Fruit fly (Drosophila melanogaster) whole organism, prepupa: ENCODE data around the gene CG42591.

ENCODE experiments used
- Blimp-1 ChIP-seq: fragments of 200-800 bp; sonication (Bioruptor generic); optimal IDR thresholded peaks from 3 replicates; lab custom pipeline; 2017; ENCODE audit warnings: missing biosample characterization, missing genetic modification characterization, mild to moderate bottlenecking, moderate library complexity, missing genetic modification reagents
- CG11762 ChIP-seq: fragments of 200-800 bp; sonication (Bioruptor generic); optimal IDR thresholded peaks from 3 replicates; lab custom pipeline; 2016; ENCODE audit warnings: missing biosample characterization, missing genetic modification characterization; ENCODE audit not compliant: insufficient read depth
- CG4318 ChIP-seq: fragments of 200-800 bp; sonication (Bioruptor generic); optimal IDR thresholded peaks from 3 replicates; lab custom pipeline; 2017; ENCODE audit warnings: missing biosample characterization, mild to moderate bottlenecking, missing genetic modification characterization
- CG8319 ChIP-seq: fragments of 200-800 bp; sonication (Bioruptor generic); optimal IDR thresholded peaks from 3 replicates; lab custom pipeline; 2016; ENCODE audit warnings: missing biosample characterization, missing genetic modification characterization
- CG8632 ChIP-seq: fragments of 200-800 bp; sonication (Bioruptor generic); optimal IDR thresholded peaks from 3 replicates; lab custom pipeline; 2016; ENCODE audit warnings: missing biosample characterization, missing genetic modification characterization
- Eip93F ChIP-seq: fragments of 200-800 bp; sonication (Bioruptor generic); optimal IDR thresholded peaks from 2 replicates; lab custom pipeline; 2016; ENCODE audit warnings: missing biosample characterization, mild to moderate bottlenecking, missing genetic modification characterization
- svp ChIP-seq: fragments of 200-800 bp; sonication (Bioruptor generic); peaks from one replicate; lab custom pipeline; 2016; ENCODE audit warnings: missing biosample characterization, missing genetic modification characterization

- no peak for TF ChIP-seq CG11762 (GFP tag; lab: Kevin White, UChicago)
- TF ChIP-seq CG8632 (GFP tag; lab: Kevin White, UChicago), result no peak
- no peak for TF ChIP-seq CG4318 (GFP tag; lab: Kevin White, UChicago)
- no peak for TF ChIP-seq svp
- TF ChIP-seq Blimp-1, result no peak
- TF ChIP-seq CG8319, result no peak
- TF ChIP-seq Eip93F, result no peak
Observed at dm6 chr3L:8037693-8038092, 32.1 kb downstream of the CG42591 start.
